Worm (Caenorhabditis elegans) whole organism, late embryonic: Measurements from ENCODE around the gene got-2.2.

Source experiments
- C08G9.2 ChIP-seq: sonication (generic microtip); optimal IDR thresholded peaks from 2 replicates; lab custom pipeline; 2016; ENCODE audit warnings: mild to moderate bottlenecking, missing genetic modification characterization, moderate library complexity, missing compliant biosample characterization
- ama-1 ChIP-seq: fragments of 150-350 bp; optimal IDR thresholded peaks from 2 replicates; lab custom pipeline; 2014
- fkh-10 ChIP-seq: fragments of 150-350 bp; optimal IDR thresholded peaks from 2 replicates; lab custom pipeline; 2014; ENCODE audit warnings: missing biosample characterization, missing genetic modification reagents, missing genetic modification characterization
- mec-3 ChIP-seq: sonication (generic microtip); optimal IDR thresholded peaks from 2 replicates; lab custom pipeline; 2016; ENCODE audit warnings: borderline replicate concordance, missing genetic modification characterization, missing compliant biosample characterization
- nfya-1 ChIP-seq: sonication (generic microtip); optimal IDR thresholded peaks from 2 replicates; lab custom pipeline; 2017; ENCODE audit warnings: missing genetic modification characterization, mild to moderate bottlenecking, missing compliant biosample characterization, antibody characterized with exemption, moderate library complexity
- nhr-11 ChIP-seq: fragments of 150-350 bp; optimal IDR thresholded peaks from 2 replicates; lab custom pipeline; 2014; ENCODE audit warnings: missing biosample characterization, missing genetic modification characterization
- nhr-232 ChIP-seq: sonication (generic microtip); optimal IDR thresholded peaks from 2 replicates; lab custom pipeline; 2016; ENCODE audit warnings: missing genetic modification characterization, missing compliant biosample characterization
- pat-9 ChIP-seq: fragments of 200-800 bp; sonication (Bioruptor generic); optimal IDR thresholded peaks from 2 replicates; lab custom pipeline; 2018; ENCODE audit warnings: mild to moderate bottlenecking, missing genetic modification characterization, moderate library complexity, missing compliant biosample characterization
- pha-4 ChIP-seq: fragments of 150-350 bp; optimal IDR thresholded peaks from 2 replicates; lab custom pipeline; 2018; ENCODE audit warnings: missing biosample characterization, missing genetic modification reagents, missing genetic modification characterization
- tbx-2 ChIP-seq: sonication (generic microtip); optimal IDR thresholded peaks from 2 replicates; lab custom pipeline; 2016; ENCODE audit warnings: missing genetic modification characterization, missing compliant biosample characterization

- TF ChIP-seq pha-4 (tag; lab: Kevin White, UChicago) (no peak), pat-9 (tag; lab: Kevin White, UChicago) (no peak), nhr-11 (no peak), tbx-2 (tag; lab: Kevin White, UChicago) (no peak), nhr-232 (no peak), C08G9.2 (no peak), fkh-10 (GFP tag; lab: Kevin White, UChicago) (no peak), mec-3 (no peak), ama-1 (no peak), nfya-1 (no peak)
These were observed 5.3 kb upstream of the got-2.2 start, which contains the start of gene hsp-43 for ce11 chrX:6235443-6235842.
